Fruit fly (Drosophila melanogaster): ENCODE measurements around the gene Hsp26.
A peak's percentile ranks its signal among the peaks of the same experiment; 100 is the strongest.

The Hsp26 gene

DNA sequence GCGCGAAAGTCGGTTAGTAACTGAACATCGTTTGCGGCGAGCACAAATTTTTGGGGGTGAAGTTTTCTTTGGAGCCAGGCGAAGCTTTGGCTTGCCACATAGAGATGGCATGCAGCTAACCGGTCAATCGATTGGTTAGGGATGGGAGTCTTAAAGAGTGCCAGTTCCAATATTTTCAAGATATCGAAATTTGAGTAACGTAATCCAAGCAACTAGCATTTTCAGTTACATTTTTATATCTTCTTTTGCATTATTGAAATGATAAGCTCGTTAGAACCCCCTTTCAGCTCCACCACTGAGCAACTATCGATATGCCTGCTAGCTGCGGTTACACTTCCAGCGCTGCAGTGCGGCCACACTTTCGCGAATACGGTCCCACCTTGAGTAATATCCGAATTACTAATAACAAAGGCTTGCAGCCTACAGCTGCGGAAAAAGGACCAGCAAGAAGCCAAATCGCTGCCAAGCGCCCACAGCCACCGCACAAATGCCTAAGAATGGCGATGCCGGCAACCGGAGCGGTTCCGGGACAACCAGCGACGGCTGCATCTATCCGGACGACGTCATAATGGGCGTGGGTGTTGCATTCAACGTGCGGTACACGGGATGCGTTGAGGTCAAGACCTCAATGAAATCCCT is 49.5 kb upstream of the Hsp26 start, which contains the start of the genes Atat and Shc (continued):
- TF ChIP-seq MESR4 (GFP tag; optimal IDR thresholded peaks at IDR 0.05) = peak; percentile 69
- TF ChIP-seq Ptx1 (GFP tag; IDR thresholded peaks at IDR 0.05) = peak; percentile 100
- peak; percentile 97 for TF ChIP-seq oc (tag; optimal IDR thresholded peaks at IDR 0.05)
- TF ChIP-seq Bgb (GFP tag; IDR thresholded peaks at IDR 0.05; ENCODE audit: partially characterized antibody) = peak; percentile 89
- peak; percentile 93 for TF ChIP-seq CG6765 (GFP tag; optimal IDR thresholded peaks at IDR 0.05)
- peak; percentile 90 for TF ChIP-seq hkb (optimal IDR thresholded peaks at IDR 0.05)
- peak; percentile 98 for TF ChIP-seq hkb (GFP tag; IDR thresholded peaks at IDR 0.05)
- TF ChIP-seq amos (GFP tag; IDR thresholded peaks at IDR 0.05; ENCODE audit: partially characterized antibody) = peak; percentile 88
- TF ChIP-seq klu (GFP tag; IDR thresholded peaks at IDR 0.05) = peak; percentile 100
- TF ChIP-seq CG3281 (GFP tag; optimal IDR thresholded peaks at IDR 0.05) = peak; percentile 97
- peak; percentile 98 for TF ChIP-seq CG3065 (GFP tag; optimal IDR thresholded peaks at IDR 0.05)
- TF ChIP-seq CG4360 (GFP tag; IDR thresholded peaks at IDR 0.05) = peak; percentile 87
- TF ChIP-seq Jarid2 (GFP tag; optimal IDR thresholded peaks at IDR 0.05) = peak; percentile 91
- peak; percentile 99 for TF ChIP-seq CG12744 (GFP tag; optimal IDR thresholded peaks at IDR 0.05)
- TF ChIP-seq CG11085 (GFP tag; IDR thresholded peaks at IDR 0.05) = peak; percentile 100
- peak; percentile 97 for TF ChIP-seq Hmx (GFP tag; optimal IDR thresholded peaks at IDR 0.05)
- peak in 1 of 2 experiments; percentile 81 for TF ChIP-seq Hr78 (GFP tag; optimal IDR thresholded peaks at IDR 0.05)
- peak; percentile 93 for TF ChIP-seq ash1 (GFP tag; optimal IDR thresholded peaks at IDR 0.05)
- TF ChIP-seq CG15269 (tag; optimal IDR thresholded peaks at IDR 0.05) = peak; percentile 99
- peak; percentile 89 for TF ChIP-seq fd64A (GFP tag; optimal IDR thresholded peaks at IDR 0.05)
- peak; percentile 99 for TF ChIP-seq CG10209 (GFP tag; optimal IDR thresholded peaks at IDR 0.05)
- TF ChIP-seq CG4707 (GFP tag; optimal IDR thresholded peaks at IDR 0.05) = peak; percentile 81
- peak; percentile 87 for TF ChIP-seq HLH4C (GFP tag; IDR thresholded peaks at IDR 0.05; ENCODE audit: partially characterized antibody)
- peak; percentile 99 for TF ChIP-seq vvl (GFP tag; IDR thresholded peaks at IDR 0.05)
- peak in 1 of 2 experiments; percentile 89 for TF ChIP-seq Eip74EF (GFP tag; optimal IDR thresholded peaks at IDR 0.05)
- peak; percentile 66 for TF ChIP-seq pfk (GFP tag; optimal IDR thresholded peaks at IDR 0.05)
- TF ChIP-seq Sox102F (GFP tag; optimal IDR thresholded peaks at IDR 0.05) = peak; percentile 99
- TF ChIP-seq CG13624 (GFP tag; optimal IDR thresholded peaks at IDR 0.05) = peak; percentile 100
- peak; percentile 100 for TF ChIP-seq zfh2 (GFP tag; optimal IDR thresholded peaks at IDR 0.05)
- TF ChIP-seq dm (GFP tag; optimal IDR thresholded peaks at IDR 0.05) = peak; percentile 99
- peak; percentile 99 for TF ChIP-seq slp2 (GFP tag; optimal IDR thresholded peaks at IDR 0.05)
- peak; percentile 98 for TF ChIP-seq CG31388 (GFP tag; optimal IDR thresholded peaks at IDR 0.05)
- TF ChIP-seq Ets97D (GFP tag; optimal IDR thresholded peaks at IDR 0.05) = peak; percentile 97
- peak; percentile 98 for TF ChIP-seq dimm (GFP tag; IDR thresholded peaks at IDR 0.05)
- peak; percentile 98 for TF ChIP-seq seq (GFP tag; IDR thresholded peaks at IDR 0.05)
- peak; percentile 94 for TF ChIP-seq ftz-f1 (GFP tag; optimal IDR thresholded peaks at IDR 0.05)
- TF ChIP-seq CG14441 (GFP tag; IDR thresholded peaks at IDR 0.05) = peak; percentile 100
- peak; percentile 48 for TF ChIP-seq stwl (tag; optimal IDR thresholded peaks at IDR 0.05)
- TF ChIP-seq CG11398 (GFP tag; optimal IDR thresholded peaks at IDR 0.05) = peak; percentile 99
- TF ChIP-seq schlank (tag; optimal IDR thresholded peaks at IDR 0.05) = peak; percentile 98
- peak; percentile 93 for TF ChIP-seq CG17912 (GFP tag; optimal IDR thresholded peaks at IDR 0.05)
- TF ChIP-seq CG14014 (GFP tag; IDR thresholded peaks at IDR 0.05) = peak; percentile 99
- TF ChIP-seq CG7556 (GFP tag; optimal IDR thresholded peaks at IDR 0.05) = peak; percentile 96
- TF ChIP-seq Doc3 (GFP tag; IDR thresholded peaks at IDR 0.05; ENCODE audit: partially characterized antibody) = peak; percentile 90
- no peak for TF ChIP-seq sc (optimal IDR thresholded peaks at IDR 0.05)
- TF ChIP-seq sc (GFP tag; optimal IDR thresholded peaks at IDR 0.05) = peak; percentile 96
- TF ChIP-seq inv (GFP tag; IDR thresholded peaks at IDR 0.05; ENCODE audit: partially characterized antibody) = peak; percentile 93
- peak; percentile 62 for TF ChIP-seq CTCF (GFP tag; optimal IDR thresholded peaks at IDR 0.05)
- peak; percentile 95 for TF ChIP-seq sr (GFP tag; IDR thresholded peaks at IDR 0.05)
- TF ChIP-seq CG17361 (GFP tag; IDR thresholded peaks at IDR 0.05) = peak; percentile 98
